Worm (Caenorhabditis elegans): ENCODE measurements around the gene Y46G5A.34.

Gene Y46G5A.34

ce11 chrII:12776379-12776778 lies at the start of gene Y46G5A.34:
Gene Y46G5A.34, plus strand, starts transcription at chrII:12776679.
- no peak for TF ChIP-seq R02D3.7 (tag; optimal IDR thresholded peaks at IDR 0.05)
- no peak for TF ChIP-seq ceh-16 (tag; optimal IDR thresholded peaks at IDR 0.05)
- TF ChIP-seq unc-62 (GFP tag; optimal IDR thresholded peaks at IDR 0.05), result no peak
- no peak for TF ChIP-seq nhr-43 (tag; optimal IDR thresholded peaks at IDR 0.05; ENCODE audit: poor library complexity, severe bottlenecking)

ce11 chrII:12726704-12727103 lies 49.8 kb upstream of the Y46G5A.34 start:
- TF ChIP-seq unc-39 (tag; optimal IDR thresholded peaks at IDR 0.05), result no peak
- no peak for TF ChIP-seq fos-1 (tag; optimal IDR thresholded peaks at IDR 0.05)
- no peak for TF ChIP-seq ceh-82 (tag; optimal IDR thresholded peaks at IDR 0.05)
- TF ChIP-seq nhr-67 (tag; optimal IDR thresholded peaks at IDR 0.05), result no peak
- TF ChIP-seq fkh-10 (GFP tag; optimal IDR thresholded peaks at IDR 0.05), result no peak
- no peak for TF ChIP-seq zag-1 (tag; optimal IDR thresholded peaks at IDR 0.05)
- TF ChIP-seq nfya-1 (tag; optimal IDR thresholded peaks at IDR 0.05; ENCODE audit: insufficient read depth), result no peak
- TF ChIP-seq mdl-1 (tag; optimal IDR thresholded peaks at IDR 0.05), result no peak
- TF ChIP-seq skn-1 (tag; optimal IDR thresholded peaks at IDR 0.05), result no peak
- TF ChIP-seq lin-39 (tag; optimal IDR thresholded peaks at IDR 0.05), result no peak

- TF ChIP-seq fos-1 (tag; optimal IDR thresholded peaks at IDR 0.05) (no peak), hmg-11 (tag; optimal IDR thresholded peaks at IDR 0.05) (no peak), jun-1 (tag; optimal IDR thresholded peaks at IDR 0.05) (no peak), sea-2 (GFP tag; optimal IDR thresholded peaks at IDR 0.05) (no peak), nhr-67 (tag; optimal IDR thresholded peaks at IDR 0.05) (no peak), nhr-77 (tag; optimal IDR thresholded peaks at IDR 0.05) (no peak), elt-3 (tag; optimal IDR thresholded peaks at IDR 0.05) (no peak)
Measured at ce11 chrII:12727871-12728270, 48.6 kb upstream of the Y46G5A.34 start.

- TF ChIP-seq nhr-28 (tag; optimal IDR thresholded peaks at IDR 0.05) (no peak), egl-5 (tag; optimal IDR thresholded peaks at IDR 0.05) (no peak), nfya-1 (tag; optimal IDR thresholded peaks at IDR 0.05; ENCODE audit: insufficient read depth) (no peak), fos-1 (tag; optimal IDR thresholded peaks at IDR 0.05) (no peak), nhr-23 (tag; optimal IDR thresholded peaks at IDR 0.05) (no peak), fkh-2 (tag; optimal IDR thresholded peaks at IDR 0.05) (no peak), jun-1 (tag; optimal IDR thresholded peaks at IDR 0.05) (no peak), ZK546.5 (tag; optimal IDR thresholded peaks at IDR 0.05) (no peak), sea-2 (GFP tag; optimal IDR thresholded peaks at IDR 0.05) (no peak), egl-27 (tag; optimal IDR thresholded peaks at IDR 0.05) (no peak)
Measured at ce11 chrII:12728608-12729007, 47.9 kb upstream of the Y46G5A.34 start.

ce11 chrII:12729952-12730351 lies 46.5 kb upstream of the Y46G5A.34 start:
- TF ChIP-seq lin-15B (tag; optimal IDR thresholded peaks at IDR 0.05), result no peak
- no peak for TF ChIP-seq egl-5 (tag; optimal IDR thresholded peaks at IDR 0.05)
- TF ChIP-seq lin-39 (tag; optimal IDR thresholded peaks at IDR 0.05), result no peak
- TF ChIP-seq lsy-12 (tag; optimal IDR thresholded peaks at IDR 0.05), result no peak
- no peak for TF ChIP-seq unc-39 (tag; optimal IDR thresholded peaks at IDR 0.05)
- no peak for TF ChIP-seq nhr-11 (tag; optimal IDR thresholded peaks at IDR 0.05)
- no peak for TF ChIP-seq mdl-1 (tag; optimal IDR thresholded peaks at IDR 0.05)
- TF ChIP-seq elt-1 (tag; optimal IDR thresholded peaks at IDR 0.05), result no peak
- no peak for TF ChIP-seq ZK546.5 (tag; optimal IDR thresholded peaks at IDR 0.05)
- no peak for TF ChIP-seq nhr-237 (tag; optimal IDR thresholded peaks at IDR 0.05)
- no peak for TF ChIP-seq daf-12 (tag; optimal IDR thresholded peaks at IDR 0.05)
- TF ChIP-seq eor-1 (tag; optimal IDR thresholded peaks at IDR 0.05), result no peak
- TF ChIP-seq nhr-12 (tag; optimal IDR thresholded peaks at IDR 0.05), result no peak
- no peak for TF ChIP-seq nhr-43 (tag; optimal IDR thresholded peaks at IDR 0.05; ENCODE audit: poor library complexity, severe bottlenecking)
- no peak for TF ChIP-seq ceh-82 (tag; optimal IDR thresholded peaks at IDR 0.05)
- TF ChIP-seq fkh-2 (tag; optimal IDR thresholded peaks at IDR 0.05), result no peak

ce11 chrII:12736579-12736978 lies 39.9 kb upstream of the Y46G5A.34 start, which contains the start of gene snrp-200:
Gene snrp-200, minus strand, starts transcription at chrII:12736910.
- no peak for TF ChIP-seq fkh-2 (tag; optimal IDR thresholded peaks at IDR 0.05)
- no peak for TF ChIP-seq fos-1 (tag; optimal IDR thresholded peaks at IDR 0.05)
- TF ChIP-seq lsy-12 (tag; optimal IDR thresholded peaks at IDR 0.05), result no peak
- TF ChIP-seq nhr-77 (tag; optimal IDR thresholded peaks at IDR 0.05), result no peak
- TF ChIP-seq nhr-67 (tag; optimal IDR thresholded peaks at IDR 0.05), result no peak
- TF ChIP-seq fkh-10 (GFP tag; optimal IDR thresholded peaks at IDR 0.05), result no peak
- no peak for TF ChIP-seq ztf-11 (tag; optimal IDR thresholded peaks at IDR 0.05)
- no peak for TF ChIP-seq ama-1 (optimal IDR thresholded peaks at IDR 0.05)
- TF ChIP-seq egl-27 (tag; optimal IDR thresholded peaks at IDR 0.05), result no peak

All from whole organism, L3 larva.